Worm (Caenorhabditis elegans) whole organism, L2 larva: ENCODE measurements around the gene popl-1.

ENCODE experiments used
- alr-1 ChIP-seq: fragments of 150-350 bp; optimal IDR thresholded peaks from 2 replicates; lab custom pipeline; 2014; ENCODE audit warnings: missing biosample characterization, missing genetic modification characterization
- ceh-82 ChIP-seq: fragments of 150-350 bp; optimal IDR thresholded peaks from 2 replicates; lab custom pipeline; 2014; ENCODE audit warnings: missing biosample characterization, missing genetic modification characterization
- mdl-1 ChIP-seq, 2 experiments: fragments of 150-350 bp in 1 of 2; sonication (generic microtip) in 1 of 2; optimal IDR thresholded peaks; 2 replicates each; lab custom pipeline; 2017; ENCODE audit warnings: missing biosample characterization in 2 of 2, missing genetic modification characterization in 2 of 2
- nhr-10 ChIP-seq: sonication (generic microtip); optimal IDR thresholded peaks from 2 replicates; lab custom pipeline; 2017; ENCODE audit warnings: missing biosample characterization, missing genetic modification characterization
- nhr-11 ChIP-seq: fragments of 150-350 bp; optimal IDR thresholded peaks from 2 replicates; lab custom pipeline; 2014; ENCODE audit warnings: missing biosample characterization, missing genetic modification characterization
- nhr-12 ChIP-seq: fragments of 150-350 bp; optimal IDR thresholded peaks from 2 replicates; lab custom pipeline; 2014; ENCODE audit warnings: missing biosample characterization, missing genetic modification characterization
- snpc-4 ChIP-seq: fragments of 150-350 bp; optimal IDR thresholded peaks from 2 replicates; lab custom pipeline; 2014; ENCODE audit warnings: missing biosample characterization, missing genetic modification characterization
- unc-39 ChIP-seq: fragments of 150-350 bp; optimal IDR thresholded peaks from 2 replicates; lab custom pipeline; 2014; ENCODE audit warnings: missing biosample characterization, missing genetic modification characterization

DNA sequence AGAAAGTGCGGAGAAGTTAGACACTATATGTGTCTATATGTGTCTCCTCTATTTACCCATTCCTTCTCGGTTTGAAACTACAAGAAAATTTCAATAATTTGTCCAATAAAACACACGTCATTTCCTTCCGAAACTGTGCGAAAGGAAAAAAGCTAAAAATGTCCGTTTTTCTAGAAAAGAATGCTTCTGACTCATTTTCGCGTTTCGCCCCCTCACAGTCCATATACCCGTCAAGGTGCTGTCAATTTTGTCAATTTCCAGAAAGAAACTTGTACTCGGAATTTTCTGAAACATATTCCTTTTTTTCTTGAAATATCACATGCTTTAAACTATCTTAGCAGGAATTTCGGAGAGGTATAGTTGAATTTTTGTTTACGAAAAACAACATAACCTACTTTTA, 27.9 kb downstream of the popl-1 start:
- TF ChIP-seq alr-1, result no peak
- no peak for TF ChIP-seq unc-39 (tag; lab: Kevin White, UChicago)
- TF ChIP-seq nhr-10 (tag; lab: Kevin White, UChicago), result no peak
- TF ChIP-seq snpc-4 (tag; lab: Kevin White, UChicago), result no peak
- no peak for TF ChIP-seq nhr-11 (tag; lab: Kevin White, UChicago)
- no peak for TF ChIP-seq ceh-82
- no peak for TF ChIP-seq nhr-12 (tag; lab: Kevin White, UChicago)
- TF ChIP-seq mdl-1 (tag; optimal IDR thresholded peaks at IDR 0.05; lab: Kevin White, UChicago), result no peak
